Fruit fly (Drosophila melanogaster): ENCODE results near the gene CG16713.

Gene CG16713

dm6 chr2L:3703260-3703659 lies 8.0 kb upstream of the CG16713 start, which contains the start of gene CG2816 (continued):
- no peak for TF ChIP-seq CG4404 (GFP tag; IDR thresholded peaks at IDR 0.05)
- no peak for TF ChIP-seq Hr78 (GFP tag; optimal IDR thresholded peaks at IDR 0.05)
- peak; percentile 70 for TF ChIP-seq CrebB (tag; optimal IDR thresholded peaks at IDR 0.05)
- TF ChIP-seq corto (GFP tag; optimal IDR thresholded peaks at IDR 0.05): peak; percentile 34
- no peak for TF ChIP-seq CG2129 (GFP tag; IDR thresholded peaks at IDR 0.05; ENCODE audit: partially characterized antibody)
- TF ChIP-seq YL-1 (GFP tag; optimal IDR thresholded peaks at IDR 0.05): no peak
- no peak for TF ChIP-seq CG4707 (GFP tag; optimal IDR thresholded peaks at IDR 0.05)
- no peak for TF ChIP-seq CG6254 (GFP tag; optimal IDR thresholded peaks at IDR 0.05)
- TF ChIP-seq ind (GFP tag; optimal IDR thresholded peaks at IDR 0.05): peak; percentile 59
- TF ChIP-seq gfzf (GFP tag; optimal IDR thresholded peaks at IDR 0.05): no peak
- peak; percentile 36 for TF ChIP-seq HmgD (GFP tag; optimal IDR thresholded peaks at IDR 0.05)
- peak; percentile 18 for TF ChIP-seq cwo (GFP tag; optimal IDR thresholded peaks at IDR 0.05)
- TF ChIP-seq D (optimal IDR thresholded peaks at IDR 0.05): no peak
- TF ChIP-seq D (GFP tag; optimal IDR thresholded peaks at IDR 0.05): no peak
- TF ChIP-seq CG4424 (GFP tag; optimal IDR thresholded peaks at IDR 0.05): no peak
- no peak for TF ChIP-seq pita (GFP tag; optimal IDR thresholded peaks at IDR 0.05)
- TF ChIP-seq ro (GFP tag; IDR thresholded peaks at IDR 0.05): no peak
- TF ChIP-seq Dip2 (GFP tag; IDR thresholded peaks at IDR 0.05): no peak
- TF ChIP-seq Camta (GFP tag; optimal IDR thresholded peaks at IDR 0.05): peak; percentile 70
- TF ChIP-seq tin (GFP tag; optimal IDR thresholded peaks at IDR 0.05): peak; percentile 53
- TF ChIP-seq CG3163 (GFP tag; optimal IDR thresholded peaks at IDR 0.05): peak; percentile 9
- TF ChIP-seq fd102C (GFP tag; optimal IDR thresholded peaks at IDR 0.05): no peak
- TF ChIP-seq CG2889 (GFP tag; IDR thresholded peaks at IDR 0.05): peak; percentile 76; the same call in 2 of the 3 replicates
- TF ChIP-seq CG31441 (GFP tag; IDR thresholded peaks at IDR 0.05): no peak
- TF ChIP-seq Usf (GFP tag; optimal IDR thresholded peaks at IDR 0.05): peak; percentile 72
- TF ChIP-seq sim (GFP tag; IDR thresholded peaks at IDR 0.05): no peak
- TF ChIP-seq bsh (GFP tag; optimal IDR thresholded peaks at IDR 0.05): no peak
- peak; percentile 24 for TF ChIP-seq CG12744 (GFP tag; optimal IDR thresholded peaks at IDR 0.05)
- TF ChIP-seq Ets65A (GFP tag): no peak
- no peak for TF ChIP-seq vnd (GFP tag; IDR thresholded peaks at IDR 0.05; ENCODE audit: partially characterized antibody)
- TF ChIP-seq prd (optimal IDR thresholded peaks at IDR 0.05): no peak
- TF ChIP-seq prd (GFP tag; IDR thresholded peaks at IDR 0.05): no peak; the same call in 2 of the 3 replicates
- TF ChIP-seq CG13424 (tag; optimal IDR thresholded peaks at IDR 0.05): peak; percentile 37
- no peak for TF ChIP-seq CG8359 (GFP tag; optimal IDR thresholded peaks at IDR 0.05; ENCODE audit: borderline replicate concordance)
- TF ChIP-seq CG4617 (GFP tag; optimal IDR thresholded peaks at IDR 0.05; ENCODE audit: borderline replicate concordance): peak; percentile 18
- no peak for TF ChIP-seq CG1529 (GFP tag; optimal IDR thresholded peaks at IDR 0.05)
- TF ChIP-seq CG9932 (GFP tag; IDR thresholded peaks at IDR 0.05): peak; percentile 98
- no peak for TF ChIP-seq croc (GFP tag; conservative IDR thresholded peaks at IDR 0.05)
- no peak for TF ChIP-seq CG17361 (GFP tag; IDR thresholded peaks at IDR 0.05)
- no peak for TF ChIP-seq dm (GFP tag; optimal IDR thresholded peaks at IDR 0.05)
- TF ChIP-seq sima (GFP tag; optimal IDR thresholded peaks at IDR 0.05): no peak
- peak; percentile 95 for TF ChIP-seq slbo (GFP tag; IDR thresholded peaks at IDR 0.05)
- TF ChIP-seq wek (GFP tag; optimal IDR thresholded peaks at IDR 0.05): no peak
- no peak for TF ChIP-seq jing (GFP tag; optimal IDR thresholded peaks at IDR 0.05)
- no peak for TF ChIP-seq pnt (GFP tag; optimal IDR thresholded peaks at IDR 0.05)
- peak; percentile 78 for TF ChIP-seq tgo (GFP tag; IDR thresholded peaks at IDR 0.05)
- no peak for TF ChIP-seq peb (GFP tag; IDR thresholded peaks at IDR 0.05)
- no peak for TF ChIP-seq CG17186 (GFP tag; optimal IDR thresholded peaks at IDR 0.05)
- TF ChIP-seq otp (GFP tag; IDR thresholded peaks at IDR 0.05): 0 out of 3 replicates have a peak, but pooled peaks have one; percentile 8
- peak; percentile 70 for TF ChIP-seq CG32532 (GFP tag; IDR thresholded peaks at IDR 0.05)
- TF ChIP-seq pan (optimal IDR thresholded peaks at IDR 0.05): no peak
- TF ChIP-seq pan (GFP tag; optimal IDR thresholded peaks at IDR 0.05 in 1 of 2, IDR thresholded peaks at IDR 0.05 in 1 of 2): peak in 1 of 2 experiments; percentile 60
